Worm (Caenorhabditis elegans): ENCODE data around the gene grd-16.

ce11 chrIV:2464156-2464555 lies 12.3 kb upstream of the grd-16 start, which contains the start of gene ilys-3:
- TF ChIP-seq ZK185.1 (tag; optimal IDR thresholded peaks at IDR 0.05; ENCODE audit: poor library complexity, severe bottlenecking) (no peak), hsf-1 (GFP tag; IDR thresholded peaks at IDR 0.05) (no peak), F10E7.11 (tag; optimal IDR thresholded peaks at IDR 0.05) (no peak), hmg-1.2 (GFP tag; IDR thresholded peaks at IDR 0.05) (no peak), lsy-27 (tag; optimal IDR thresholded peaks at IDR 0.05; ENCODE audit: borderline replicate concordance, insufficient read depth) (no peak), snpc-1.1 (tag; optimal IDR thresholded peaks at IDR 0.05; ENCODE audit: insufficient read depth) (no peak), lin-35 (GFP tag; optimal IDR thresholded peaks at IDR 0.05) (no peak), ama-1 (optimal IDR thresholded peaks at IDR 0.05) (no peak), ama-1 (GFP tag; optimal IDR thresholded peaks at IDR 0.05) (no peak), C17E4.6 (GFP tag; IDR thresholded peaks at IDR 0.05) (no peak), cebp-2 (GFP tag; IDR thresholded peaks at IDR 0.05) (no peak)

Data from whole organism, young adult.